Fruit fly (Drosophila melanogaster) whole organism, embryonic: ENCODE measurements around the gene CG2129.
A peak's percentile ranks its signal among the peaks of the same experiment; 100 is the strongest.

Experiments
- Atf-2 ChIP-seq: fragments of 200-800 bp; sonication (Bioruptor generic); optimal IDR thresholded peaks from 2 replicates; lab custom pipeline; 2016; ENCODE audit warnings: missing biosample characterization, missing genetic modification characterization
- BEAF-32 ChIP-seq: fragments of 200-800 bp; sonication (Bioruptor generic); optimal IDR thresholded peaks from 3 replicates; lab custom pipeline; 2017; ENCODE audit warnings: missing biosample characterization, missing genetic modification characterization, mild to moderate bottlenecking, moderate library complexity, missing genetic modification reagents
- CG10366 ChIP-seq: fragments of 200-800 bp; sonication (Bioruptor generic); IDR thresholded peaks from 2 replicates; pipeline ENCODE4 v1.3.6; 2022; ENCODE audit warnings: missing biosample characterization, missing genetic modification characterization
- CG11456 ChIP-seq: fragments of 200-800 bp; sonication (Bioruptor generic); IDR thresholded peaks from 3 replicates; pipeline ENCODE4 v1.3.6; 2022; ENCODE audit warnings: missing biosample characterization, missing genetic modification characterization
- CG12391 ChIP-seq: fragments of 200-800 bp; sonication (Bioruptor generic); optimal IDR thresholded peaks from 3 replicates; lab custom pipeline; 2018; ENCODE audit warnings: missing biosample characterization, mild to moderate bottlenecking, missing genetic modification characterization, moderate library complexity
- CG13123 ChIP-seq: fragments of 200-800 bp; sonication (Bioruptor generic); optimal IDR thresholded peaks from 2 replicates; lab custom pipeline; 2016; ENCODE audit warnings: missing biosample characterization, missing genetic modification characterization
- CG15479 ChIP-seq: fragments of 200-800 bp; sonication (Bioruptor generic); optimal IDR thresholded peaks from 3 replicates; lab custom pipeline; 2019; ENCODE audit warnings: missing biosample characterization, mild to moderate bottlenecking, missing genetic modification characterization, moderate library complexity
- CG17186 ChIP-seq: fragments of 200-800 bp; sonication (Bioruptor generic); optimal IDR thresholded peaks from 3 replicates; lab custom pipeline; 2017; ENCODE audit warnings: missing biosample characterization, missing genetic modification reagents, missing genetic modification characterization
- CG17361 ChIP-seq: fragments of 200-800 bp; sonication (Bioruptor generic); IDR thresholded peaks from 3 replicates; pipeline ENCODE4 v1.3.6; 2022; ENCODE audit warnings: missing biosample characterization, missing genetic modification characterization
- CG17829 ChIP-seq: fragments of 200-800 bp; optimal IDR thresholded peaks from 2 replicates; lab custom pipeline; 2019; ENCODE audit warnings: missing biosample characterization, mild to moderate bottlenecking, missing genetic modification characterization, moderate library complexity
- CG17912 ChIP-seq: fragments of 200-800 bp; sonication (Bioruptor generic); optimal IDR thresholded peaks from 2 replicates; lab custom pipeline; 2018; ENCODE audit warnings: missing biosample characterization, mild to moderate bottlenecking, missing genetic modification characterization
- CG18011 ChIP-seq: fragments of 200-800 bp; sonication (Bioruptor generic); optimal IDR thresholded peaks from 2 replicates; lab custom pipeline; 2017; ENCODE audit warnings: missing biosample characterization, missing genetic modification characterization, mild to moderate bottlenecking, moderate library complexity, missing genotype
- CG2875 ChIP-seq: fragments of 200-800 bp; sonication (Bioruptor generic); optimal IDR thresholded peaks from 2 replicates; lab custom pipeline; 2017; ENCODE audit warnings: missing biosample characterization, mild to moderate bottlenecking, missing genetic modification characterization, missing genetic modification reagents
- CG32532 ChIP-seq: fragments of 200-800 bp; sonication (Bioruptor generic); IDR thresholded peaks from 2 replicates; pipeline ENCODE4 v1.3.6; 2022; ENCODE audit warnings: missing biosample characterization, missing genetic modification characterization
- CG32772 ChIP-seq: fragments of 200-800 bp; sonication (Bioruptor generic); IDR thresholded peaks from 2 replicates; pipeline ENCODE4 v1.3.6; 2022; ENCODE audit warnings: missing biosample characterization, missing genetic modification characterization
- CG33213 ChIP-seq: fragments of 200-800 bp; sonication (Bioruptor generic); optimal IDR thresholded peaks from 3 replicates; lab custom pipeline; 2016; ENCODE audit warnings: missing biosample characterization, missing genetic modification characterization
- CG34224 ChIP-seq: fragments of 200-800 bp; sonication (Bioruptor generic); IDR thresholded peaks from 3 replicates; pipeline ENCODE4 v1.3.6; 2022; ENCODE audit warnings: missing biosample characterization, missing genetic modification characterization; ENCODE audit not compliant: partially characterized antibody
- CG4360 ChIP-seq: fragments of 200-800 bp; sonication (Bioruptor generic); IDR thresholded peaks from 2 replicates; pipeline ENCODE4 v1.3.6; 2022; ENCODE audit warnings: missing biosample characterization, missing genetic modification characterization
- CG4707 ChIP-seq: fragments of 200-800 bp; sonication (Bioruptor generic); optimal IDR thresholded peaks from 2 replicates; lab custom pipeline; 2018; ENCODE audit warnings: missing biosample characterization, mild to moderate bottlenecking, missing genetic modification characterization, moderate library complexity
- CG7839 ChIP-seq: fragments of 200-800 bp; sonication (Bioruptor generic); optimal IDR thresholded peaks from 3 replicates; lab custom pipeline; 2018; ENCODE audit warnings: missing biosample characterization, mild to moderate bottlenecking, missing genetic modification characterization, moderate library complexity
- D19A ChIP-seq: fragments of 200-800 bp; optimal IDR thresholded peaks from 3 replicates; lab custom pipeline; 2019; ENCODE audit warnings: missing biosample characterization, mild to moderate bottlenecking, missing genetic modification characterization, moderate library complexity
- Doc2 ChIP-seq: fragments of 200-800 bp; sonication (Bioruptor generic); IDR thresholded peaks from 2 replicates; pipeline ENCODE4 v1.3.6; 2022; ENCODE audit warnings: missing biosample characterization, missing genetic modification characterization
- Fer1 ChIP-seq: fragments of 200-800 bp; sonication (Bioruptor generic); optimal IDR thresholded peaks from 2 replicates; lab custom pipeline; 2017; ENCODE audit warnings: missing biosample characterization, mild to moderate bottlenecking, missing genetic modification characterization
- Jarid2 ChIP-seq: fragments of 200-800 bp; sonication (Bioruptor generic); optimal IDR thresholded peaks from 3 replicates; lab custom pipeline; 2017; ENCODE audit warnings: mild to moderate bottlenecking, missing biosample characterization, missing genetic modification reagents, missing genetic modification characterization
- NFAT ChIP-seq: fragments of 200-800 bp; sonication (Bioruptor generic); IDR thresholded peaks from 2 replicates; pipeline ENCODE4 v1.3.6; 2022; ENCODE audit warnings: missing biosample characterization, missing genetic modification characterization
- Neu2 ChIP-seq: fragments of 200-800 bp; sonication (Bioruptor generic); optimal IDR thresholded peaks from 3 replicates; lab custom pipeline; 2016; ENCODE audit warnings: missing biosample characterization, missing genetic modification characterization, borderline replicate concordance
- NfI ChIP-seq: fragments of 200-800 bp; sonication (Bioruptor generic); optimal IDR thresholded peaks from 3 replicates; lab custom pipeline; 2018; ENCODE audit warnings: missing biosample characterization, mild to moderate bottlenecking, missing genetic modification characterization, moderate library complexity
- PHDP ChIP-seq: fragments of 200-800 bp; sonication (Bioruptor generic); optimal IDR thresholded peaks from 3 replicates; lab custom pipeline; 2018; ENCODE audit warnings: missing biosample characterization, mild to moderate bottlenecking, missing genetic modification characterization, moderate library complexity
- Pdp1 ChIP-seq, 2 experiments: fragments of 200-800 bp; sonication (Bioruptor generic); optimal IDR thresholded peaks; 3 replicates each; lab custom pipeline; 2016; ENCODE audit warnings: missing biosample characterization in 2 of 2, missing genetic modification characterization in 2 of 2, mild to moderate bottlenecking in 1 of 2, moderate library complexity in 1 of 2
- Sry-δ ChIP-seq: fragments of 200-800 bp; sonication (Bioruptor generic); optimal IDR thresholded peaks from 2 replicates; lab custom pipeline; 2016; ENCODE audit warnings: missing biosample characterization, missing genetic modification characterization
- ara ChIP-seq: fragments of 200-800 bp; sonication (Bioruptor generic); IDR thresholded peaks from 2 replicates; pipeline ENCODE4 v1.3.6; 2022; ENCODE audit warnings: missing biosample characterization, missing genetic modification characterization
- bab2 ChIP-seq: fragments of 200-800 bp; sonication (Bioruptor generic); optimal IDR thresholded peaks from 2 replicates; lab custom pipeline; 2016; ENCODE audit warnings: missing biosample characterization, missing genetic modification characterization
- chm ChIP-seq: fragments of 200-800 bp; sonication (Bioruptor generic); IDR thresholded peaks from 2 replicates; pipeline ENCODE4 v1.3.6; 2022; ENCODE audit warnings: missing biosample characterization, missing genetic modification characterization
- crp ChIP-seq, 2 experiments: fragments of 200-800 bp; sonication (Bioruptor generic); optimal IDR thresholded peaks; 2 replicates in 1 of 2; 3 replicates in 1 of 2; lab custom pipeline; 2017; ENCODE audit warnings: missing biosample characterization in 2 of 2, missing genetic modification characterization in 2 of 2, mild to moderate bottlenecking in 1 of 2, moderate library complexity in 1 of 2
- ems ChIP-seq: fragments of 200-800 bp; sonication (Bioruptor generic); optimal IDR thresholded peaks from 3 replicates; lab custom pipeline; 2016; ENCODE audit warnings: missing biosample characterization, missing genetic modification characterization
- gcm2 ChIP-seq: fragments of 200-800 bp; sonication (Bioruptor generic); optimal IDR thresholded peaks from 2 replicates; lab custom pipeline; 2016; ENCODE audit warnings: missing biosample characterization, missing genetic modification characterization
- gfzf ChIP-seq: fragments of 200-800 bp; sonication (Bioruptor generic); optimal IDR thresholded peaks from 2 replicates; lab custom pipeline; 2016; ENCODE audit warnings: missing biosample characterization, mild to moderate bottlenecking, missing genetic modification characterization, moderate library complexity
- ind ChIP-seq: fragments of 200-800 bp; sonication (Bioruptor generic); optimal IDR thresholded peaks from 3 replicates; lab custom pipeline; 2016; ENCODE audit warnings: missing biosample characterization, missing genetic modification characterization
- lola ChIP-seq, 3 experiments: fragments of >200 bp in 2 of 3; fragments of 200-800 bp in 1 of 3; sonication (Bioruptor generic) in 1 of 3; optimal IDR thresholded peaks; 2 replicates each; lab custom pipeline; 2017 to 2019; ENCODE audit warnings: missing biosample characterization in 3 of 3, missing genetic modification characterization in 3 of 3, mild to moderate bottlenecking in 1 of 3, moderate library complexity in 1 of 3
- nerfin-2 ChIP-seq: fragments of 200-800 bp; sonication (Bioruptor generic); IDR thresholded peaks from 2 replicates; pipeline ENCODE4 v1.3.6; 2022; ENCODE audit warnings: missing biosample characterization, missing genetic modification characterization; ENCODE audit not compliant: partially characterized antibody
- odd ChIP-seq: fragments of 200-800 bp; sonication (Bioruptor generic); optimal IDR thresholded peaks from 2 replicates; lab custom pipeline; 2017; ENCODE audit warnings: missing biosample characterization, mild to moderate bottlenecking, missing genetic modification characterization
- onecut ChIP-seq: fragments of 200-800 bp; sonication (Bioruptor generic); IDR thresholded peaks from 2 replicates; pipeline ENCODE4 v1.3.6; 2022; ENCODE audit warnings: missing biosample characterization, missing genetic modification characterization
- pros ChIP-seq: fragments of 200-800 bp; sonication (Bioruptor generic); optimal IDR thresholded peaks from 3 replicates; lab custom pipeline; 2019; ENCODE audit warnings: missing biosample characterization, mild to moderate bottlenecking, missing genetic modification characterization, moderate library complexity
- run ChIP-seq: fragments of 200-800 bp; sonication (Bioruptor generic); optimal IDR thresholded peaks from 3 replicates; lab custom pipeline; 2018; ENCODE audit warnings: missing biosample characterization, mild to moderate bottlenecking, missing genetic modification characterization
- sd ChIP-seq: fragments of 200-800 bp; sonication (Bioruptor generic); optimal IDR thresholded peaks from 3 replicates; lab custom pipeline; 2018; ENCODE audit warnings: missing biosample characterization, mild to moderate bottlenecking, missing genetic modification characterization, moderate library complexity
- so ChIP-seq: fragments of 200-800 bp; sonication (Bioruptor generic); IDR thresholded peaks from 3 replicates; pipeline ENCODE4 v1.3.6; 2022; ENCODE audit warnings: missing biosample characterization, missing genetic modification characterization
- sr ChIP-seq: fragments of 200-800 bp; sonication (Bioruptor generic); IDR thresholded peaks from 3 replicates; pipeline ENCODE4 v1.3.6; 2022; ENCODE audit warnings: missing biosample characterization, missing genetic modification characterization
- trh ChIP-seq: fragments of 200-800 bp; sonication (Bioruptor generic); optimal IDR thresholded peaks from 2 replicates; lab custom pipeline; 2016; ENCODE audit warnings: missing biosample characterization, missing genetic modification characterization
- vfl ChIP-seq: fragments of 200-800 bp; sonication (Bioruptor generic); optimal IDR thresholded peaks from 2 replicates; lab custom pipeline; 2016; ENCODE audit warnings: missing biosample characterization, missing genetic modification characterization
- zen ChIP-seq: fragments of 200-800 bp; sonication (Bioruptor generic); optimal IDR thresholded peaks from 3 replicates; lab custom pipeline; 2018; ENCODE audit warnings: missing biosample characterization, mild to moderate bottlenecking, missing genetic modification characterization, moderate library complexity

Gene CG2129

DNA sequence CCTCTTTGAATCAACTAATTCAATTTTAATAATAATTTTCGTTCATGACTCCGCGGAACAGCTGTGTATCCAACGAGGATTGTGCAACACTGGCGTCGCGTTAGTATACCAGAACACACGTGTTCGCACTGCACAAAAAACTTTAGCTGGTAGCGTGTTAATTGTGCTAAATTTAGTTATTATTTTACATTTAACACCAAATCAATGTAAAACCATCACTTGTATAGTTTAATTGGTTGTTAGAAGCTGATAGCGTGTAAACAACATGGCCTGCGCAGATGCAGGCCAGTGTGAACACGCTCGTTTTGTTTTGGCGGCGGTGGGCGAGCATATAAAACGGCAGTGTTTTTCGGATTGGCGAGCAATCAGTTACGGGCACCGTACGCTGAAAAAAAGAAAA is 11.7 kb downstream of the CG2129 start, which contains the start of the genes Traf6 and GIIIspla2 (continued):
- peak; percentile 88 for TF ChIP-seq CG17186 (GFP tag; lab: Kevin White, UChicago)
- peak; percentile 60 for TF ChIP-seq zen (tag; lab: Kevin White, UChicago)
- TF ChIP-seq CG34224 = no peak
- peak; percentile 79 for TF ChIP-seq ara (GFP tag; lab: Robert Waterston, UW)
- TF ChIP-seq CG10366 (GFP tag; lab: Robert Waterston, UW) = peak; percentile 76
- TF ChIP-seq onecut (GFP tag; lab: Robert Waterston, UW) = peak; percentile 40; the same call in 1 of the 2 replicates
- peak; percentile 68 for TF ChIP-seq ind (GFP tag; lab: Kevin White, UChicago)
- peak; percentile 61 for TF ChIP-seq CG32772 (GFP tag; lab: Robert Waterston, UW)
- TF ChIP-seq run (tag; lab: Kevin White, UChicago) = no peak
- peak; percentile 63 for TF ChIP-seq ems (GFP tag; lab: Kevin White, UChicago)
- TF ChIP-seq CG2875 = peak; percentile 8
- TF ChIP-seq CG17829 = peak; percentile 77
- peak; percentile 74 for TF ChIP-seq bab2 (GFP tag; lab: Kevin White, UChicago)
- peak; percentile 80 for TF ChIP-seq PHDP (tag; lab: Kevin White, UChicago)
- no peak for TF ChIP-seq gcm2 (GFP tag; lab: Kevin White, UChicago)
- peak; percentile 59 for TF ChIP-seq vfl
- TF ChIP-seq CG4707 (GFP tag; lab: Kevin White, UChicago) = no peak
- peak; percentile 71 for TF ChIP-seq CG7839 (tag; lab: Kevin White, UChicago)
- peak; percentile 79 for TF ChIP-seq Fer1 (GFP tag; lab: Kevin White, UChicago)
- TF ChIP-seq CG17361 (GFP tag; lab: Robert Waterston, UW) = peak; percentile 81
- peak; percentile 71; the same call in 2 of the 3 replicates for TF ChIP-seq CG11456 (GFP tag; lab: Robert Waterston, UW)
- peak; percentile 83 for TF ChIP-seq CG12391 (tag; lab: Kevin White, UChicago)
- peak; percentile 43 for TF ChIP-seq BEAF-32
- TF ChIP-seq trh (GFP tag; lab: Kevin White, UChicago) = no peak
- no peak for TF ChIP-seq CG4360 (GFP tag; lab: Robert Waterston, UW)
- TF ChIP-seq CG13123 (GFP tag; lab: Kevin White, UChicago) = peak; percentile 41
- no peak for TF ChIP-seq D19A
- TF ChIP-seq Neu2 (GFP tag; lab: Kevin White, UChicago) = no peak
- TF ChIP-seq NfI (GFP tag; lab: Kevin White, UChicago) = peak; percentile 80
- TF ChIP-seq pros (GFP tag; lab: Kevin White, UChicago) = no peak
- TF ChIP-seq Pdp1 (GFP tag; optimal IDR thresholded peaks at IDR 0.05; lab: Kevin White, UChicago) = peak; percentile 54 to 67
- TF ChIP-seq Doc2 (GFP tag; lab: Robert Waterston, UW) = no peak
- TF ChIP-seq Sry-δ (GFP tag; lab: Kevin White, UChicago) = peak; percentile 37
- no peak for TF ChIP-seq CG15479 (GFP tag; lab: Kevin White, UChicago)
- peak; percentile 48 for TF ChIP-seq Jarid2 (GFP tag; lab: Kevin White, UChicago)
- TF ChIP-seq so (GFP tag; lab: Robert Waterston, UW) = peak; percentile 77; the same call in 2 of the 3 replicates
- peak; percentile 23 for TF ChIP-seq Atf-2 (GFP tag; lab: Kevin White, UChicago)
- TF ChIP-seq crp (GFP tag; optimal IDR thresholded peaks at IDR 0.05; lab: Kevin White, UChicago) = peak; percentile 51 to 93
- peak; percentile 67 for TF ChIP-seq CG18011 (GFP tag; lab: Kevin White, UChicago)
- TF ChIP-seq odd (GFP tag; lab: Kevin White, UChicago) = no peak
- TF ChIP-seq gfzf (GFP tag; lab: Kevin White, UChicago) = peak; percentile 35
- TF ChIP-seq CG32532 (GFP tag; lab: Robert Waterston, UW) = peak; percentile 83
- TF ChIP-seq CG33213 (GFP tag; lab: Kevin White, UChicago) = peak; percentile 68
- TF ChIP-seq sr (GFP tag; lab: Robert Waterston, UW) = no peak
- TF ChIP-seq NFAT = peak; percentile 50; the same call in 1 of the 2 replicates
- TF ChIP-seq lola (GFP tag; optimal IDR thresholded peaks at IDR 0.05; lab: Kevin White, UChicago) = peak in 1 of 3 experiments; percentile 65
- no peak for TF ChIP-seq sd (tag; lab: Kevin White, UChicago)
- TF ChIP-seq chm (GFP tag; lab: Robert Waterston, UW) = peak; percentile 44; the same call in 1 of the 2 replicates
- peak; percentile 16 for TF ChIP-seq CG17912 (GFP tag; lab: Kevin White, UChicago)
- no peak for TF ChIP-seq nerfin-2 (GFP tag; lab: Robert Waterston, UW)
